Worm (Caenorhabditis elegans) whole organism, young adult: ENCODE measurements around the gene K03H6.5.

Source experiments
- B0019.2 ChIP-seq: fragments of 200-800 bp; sonication (Bioruptor generic); conservative IDR thresholded peaks from 2 replicates; pipeline ENCODE4 v1.3.6; 2022; ENCODE audit warnings: missing genetic modification reagents, missing genetic modification characterization, missing compliant biosample characterization
- B0261.1 ChIP-seq: sonication (generic microtip); optimal IDR thresholded peaks from 2 replicates; lab custom pipeline; 2016; ENCODE audit warnings: mild to moderate bottlenecking, missing genetic modification characterization, moderate library complexity, missing compliant biosample characterization
- B0336.3 ChIP-seq: fragments of 200-800 bp; sonication (Bioruptor generic); IDR thresholded peaks from 2 replicates; pipeline ENCODE4 v1.3.6; 2022; ENCODE audit warnings: missing genetic modification characterization, missing compliant biosample characterization
- F23B12.7 ChIP-seq: sonication (generic microtip); optimal IDR thresholded peaks from 2 replicates; lab custom pipeline; 2017; ENCODE audit warnings: missing genetic modification characterization, mild to moderate bottlenecking, missing compliant biosample characterization, antibody characterized with exemption, moderate library complexity; ENCODE audit not compliant: insufficient read depth
- F33H1.4 ChIP-seq: fragments of 200-800 bp; sonication (Bioruptor generic); IDR thresholded peaks from 2 replicates; pipeline ENCODE4 v1.3.6; 2022; ENCODE audit warnings: missing genetic modification reagents, missing genetic modification characterization, missing compliant biosample characterization
- F52B5.7 ChIP-seq: sonication (generic microtip); optimal IDR thresholded peaks from 2 replicates; lab custom pipeline; 2016; ENCODE audit warnings: mild to moderate bottlenecking, missing genetic modification characterization, missing compliant biosample characterization
- F57C9.4 ChIP-seq: sonication (generic microtip); optimal IDR thresholded peaks from 2 replicates; lab custom pipeline; 2017; ENCODE audit warnings: mild to moderate bottlenecking, missing genetic modification characterization, missing compliant biosample characterization
- T07F8.4 ChIP-seq: sonication (generic microtip); optimal IDR thresholded peaks from 2 replicates; lab custom pipeline; 2016; ENCODE audit warnings: mild to moderate bottlenecking, missing genetic modification characterization, moderate library complexity, missing compliant biosample characterization
- Y53G8AR.9 ChIP-seq: fragments of 200-800 bp; sonication (Bioruptor generic); conservative IDR thresholded peaks from 2 replicates; pipeline ENCODE4 v1.3.6; 2022; ENCODE audit warnings: missing genetic modification reagents, missing genetic modification characterization, missing compliant biosample characterization
- Y95B8A.8 ChIP-seq: fragments of 200-800 bp; sonication (Bioruptor generic); IDR thresholded peaks from 2 replicates; pipeline ENCODE4 v1.3.6; 2022; ENCODE audit warnings: missing genetic modification reagents, missing genetic modification characterization, missing compliant biosample characterization
- aptf-3 ChIP-seq: fragments of 200-800 bp; sonication (Bioruptor generic); IDR thresholded peaks from 2 replicates; pipeline ENCODE4 v1.3.6; 2022; ENCODE audit warnings: missing genetic modification characterization, missing compliant biosample characterization
- athp-1 ChIP-seq: sonication (generic microtip); optimal IDR thresholded peaks from 2 replicates; lab custom pipeline; 2017; ENCODE audit warnings: mild to moderate bottlenecking, missing genetic modification characterization, missing compliant biosample characterization
- attf-5 ChIP-seq: fragments of 200-800 bp; sonication (Bioruptor generic); optimal IDR thresholded peaks from 2 replicates; lab custom pipeline; 2018; ENCODE audit warnings: mild to moderate bottlenecking, missing genetic modification characterization, missing compliant biosample characterization
- bed-2 ChIP-seq: fragments of 200-800 bp; sonication (Bioruptor generic); IDR thresholded peaks from 2 replicates; pipeline ENCODE4 v1.3.6; 2022; ENCODE audit warnings: missing genetic modification reagents, missing genetic modification characterization, missing compliant biosample characterization
- ceh-27 ChIP-seq: fragments of 200-800 bp; sonication (Bioruptor generic); optimal IDR thresholded peaks from 2 replicates; lab custom pipeline; 2018; ENCODE audit warnings: mild to moderate bottlenecking, missing genetic modification characterization, moderate library complexity, missing compliant biosample characterization
- ceh-40 ChIP-seq: fragments of 200-800 bp; sonication (Bioruptor generic); IDR thresholded peaks from 2 replicates; pipeline ENCODE4 v1.3.6; 2022; ENCODE audit warnings: missing genetic modification characterization, missing compliant biosample characterization
- die-1 ChIP-seq: sonication (generic microtip); optimal IDR thresholded peaks from 2 replicates; lab custom pipeline; 2016; ENCODE audit warnings: missing genotype, mild to moderate bottlenecking, missing genetic modification characterization, missing compliant biosample characterization
- dox-1 ChIP-seq: fragments of 200-800 bp; sonication (Bioruptor generic); IDR thresholded peaks from 2 replicates; pipeline ENCODE4 v1.3.6; 2022; ENCODE audit warnings: missing genetic modification reagents, missing genetic modification characterization, missing compliant biosample characterization
- dpff-1 ChIP-seq: sonication (generic microtip); optimal IDR thresholded peaks from 2 replicates; lab custom pipeline; 2017; ENCODE audit warnings: mild to moderate bottlenecking, missing genetic modification characterization, missing compliant biosample characterization
- dpl-1 ChIP-seq: fragments of 150-350 bp; optimal IDR thresholded peaks from 2 replicates; lab custom pipeline; 2014; ENCODE audit warnings: missing biosample characterization, missing genetic modification reagents, missing genetic modification characterization
- hlh-12 ChIP-seq: sonication (generic microtip); optimal IDR thresholded peaks from 2 replicates; lab custom pipeline; 2016; ENCODE audit warnings: missing genetic modification characterization, missing compliant biosample characterization
- hlh-26 ChIP-seq: fragments of 200-800 bp; sonication (Bioruptor generic); conservative IDR thresholded peaks from 2 replicates; pipeline ENCODE4 v1.3.6; 2022; ENCODE audit warnings: missing genetic modification reagents, missing genetic modification characterization, missing compliant biosample characterization
- lin-26 ChIP-seq: fragments of 200-800 bp; sonication (Bioruptor generic); IDR thresholded peaks from 2 replicates; pipeline ENCODE4 v1.3.6; 2022; ENCODE audit warnings: missing genetic modification reagents, missing genetic modification characterization, missing compliant biosample characterization
- lin-35 ChIP-seq, 3 experiments: fragments of 150-350 bp in 2 of 3; sonication (generic microtip) in 1 of 3; optimal IDR thresholded peaks; 2 replicates each; lab custom pipeline; 2014 to 2018; ENCODE audit warnings: missing biosample characterization in 3 of 3, missing genetic modification characterization in 3 of 3, missing genetic modification reagents in 3 of 3
- lsl-1 ChIP-seq: fragments of 200-800 bp; sonication (Bioruptor generic); optimal IDR thresholded peaks from 2 replicates; lab custom pipeline; 2018; ENCODE audit warnings: mild to moderate bottlenecking, missing genetic modification characterization, moderate library complexity, missing compliant biosample characterization
- lsy-27 ChIP-seq: sonication (generic microtip); optimal IDR thresholded peaks from 2 replicates; lab custom pipeline; 2017; ENCODE audit warnings: missing genetic modification characterization, mild to moderate bottlenecking, missing compliant biosample characterization, antibody characterized with exemption, missing genotype, borderline replicate concordance; ENCODE audit not compliant: insufficient read depth
- madf-6 ChIP-seq: fragments of 200-800 bp; sonication (Bioruptor generic); IDR thresholded peaks from 2 replicates; pipeline ENCODE4 v1.3.6; 2022; ENCODE audit warnings: missing genetic modification reagents, missing genetic modification characterization, missing compliant biosample characterization
- madf-8 ChIP-seq: fragments of 200-800 bp; sonication (Bioruptor generic); conservative IDR thresholded peaks from 2 replicates; pipeline ENCODE4 v1.3.6; 2022; ENCODE audit warnings: missing genetic modification reagents, missing genetic modification characterization, missing compliant biosample characterization
- mcd-1 ChIP-seq: fragments of 200-800 bp; sonication (Bioruptor generic); IDR thresholded peaks from 2 replicates; pipeline ENCODE4 v1.3.6; 2022; ENCODE audit warnings: missing genetic modification reagents, missing genetic modification characterization, missing compliant biosample characterization
- mel-28 ChIP-seq: sonication (generic microtip); optimal IDR thresholded peaks from 2 replicates; lab custom pipeline; 2016; ENCODE audit warnings: borderline replicate concordance, mild to moderate bottlenecking, missing genetic modification characterization, missing compliant biosample characterization
- mxl-1 ChIP-seq: sonication (generic microtip); optimal IDR thresholded peaks from 2 replicates; lab custom pipeline; 2016; ENCODE audit warnings: missing genetic modification characterization, missing compliant biosample characterization
- nfya-1 ChIP-seq: sonication (generic microtip); optimal IDR thresholded peaks from 2 replicates; lab custom pipeline; 2017; ENCODE audit warnings: antibody characterized with exemption, missing compliant biosample characterization, missing genetic modification characterization, borderline replicate concordance; ENCODE audit not compliant: insufficient read depth
- nfyb-1 ChIP-seq: fragments of 200-800 bp; sonication (Bioruptor generic); IDR thresholded peaks from 2 replicates; pipeline ENCODE4 v1.3.6; 2022; ENCODE audit warnings: missing genetic modification reagents, missing genetic modification characterization, missing compliant biosample characterization
- nhr-120 ChIP-seq: fragments of 200-800 bp; sonication (Bioruptor generic); IDR thresholded peaks from 2 replicates; pipeline ENCODE4 v1.3.6; 2022; ENCODE audit warnings: missing genetic modification characterization, missing compliant biosample characterization
- nhr-27 ChIP-seq: fragments of 200-800 bp; sonication (Bioruptor generic); optimal IDR thresholded peaks from 2 replicates; lab custom pipeline; 2018; ENCODE audit warnings: mild to moderate bottlenecking, missing genetic modification characterization, moderate library complexity, missing compliant biosample characterization
- nhr-80 ChIP-seq: sonication (generic microtip); optimal IDR thresholded peaks from 2 replicates; lab custom pipeline; 2016; ENCODE audit warnings: missing genetic modification characterization, missing compliant biosample characterization
- nhr-90 ChIP-seq: sonication (generic microtip); optimal IDR thresholded peaks from 2 replicates; lab custom pipeline; 2016; ENCODE audit warnings: missing genotype, mild to moderate bottlenecking, missing genetic modification characterization, missing compliant biosample characterization
- pbrm-1 ChIP-seq: fragments of 200-800 bp; sonication (Bioruptor generic); IDR thresholded peaks from 2 replicates; pipeline ENCODE4 v1.3.6; 2022; ENCODE audit warnings: missing genetic modification reagents, missing genetic modification characterization, missing compliant biosample characterization
- rcor-1 ChIP-seq: fragments of 200-800 bp; sonication (Bioruptor generic); IDR thresholded peaks from 2 replicates; pipeline ENCODE4 v1.3.6; 2022; ENCODE audit warnings: missing genetic modification reagents, missing genetic modification characterization, missing compliant biosample characterization
- snpc-3.4 ChIP-seq: sonication (generic microtip); optimal IDR thresholded peaks from 2 replicates; lab custom pipeline; 2017; ENCODE audit warnings: missing genetic modification characterization, mild to moderate bottlenecking, missing compliant biosample characterization, antibody characterized with exemption, moderate library complexity, missing genotype, missing genetic modification reagents
- snpc-4 ChIP-seq, 5 experiments: fragments of 150-350 bp in 1 of 5; sonication (generic microtip) in 4 of 5; optimal IDR thresholded peaks; 2 replicates each; lab custom pipeline; 2014 to 2018; ENCODE audit warnings: missing genetic modification characterization in 5 of 5, missing biosample characterization in 3 of 5, antibody characterized with exemption in 2 of 5, mild to moderate bottlenecking in 2 of 5, missing compliant biosample characterization in 2 of 5, missing genotype in 2 of 5, moderate library complexity in 2 of 5, missing genetic modification reagents in 1 of 5
- unc-62 ChIP-seq: fragments of 150-350 bp; optimal IDR thresholded peaks from 2 replicates; lab custom pipeline; 2014; ENCODE audit warnings: missing biosample characterization, missing genetic modification reagents, missing genetic modification characterization
- xnd-1 ChIP-seq: sonication (generic microtip); optimal IDR thresholded peaks from 2 replicates; lab custom pipeline; 2016; ENCODE audit warnings: missing genotype, missing genetic modification reagents, missing genetic modification characterization, missing compliant biosample characterization
- ztf-18 ChIP-seq: sonication (generic microtip); optimal IDR thresholded peaks from 2 replicates; lab custom pipeline; 2016; ENCODE audit warnings: missing genotype, mild to moderate bottlenecking, missing genetic modification characterization, missing compliant biosample characterization

K03H6.5 gene

DNA sequence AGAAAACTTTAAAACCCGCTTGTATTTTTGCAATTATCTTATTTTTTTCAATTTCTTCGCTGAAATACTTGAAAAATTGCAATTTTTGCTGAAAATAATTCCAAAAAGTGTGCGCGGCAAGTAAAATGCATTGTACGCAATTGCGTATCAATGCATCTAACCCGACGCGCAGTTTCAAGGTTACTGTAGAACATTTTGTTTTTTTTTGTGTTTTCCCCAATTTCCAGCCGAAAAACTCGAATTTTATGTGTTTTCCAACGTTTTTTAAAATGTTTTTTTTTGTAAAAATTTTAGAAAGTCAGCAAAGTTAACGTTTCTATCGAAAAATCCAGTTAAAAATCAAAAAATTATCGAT, 39.6 kb downstream of the K03H6.5 start:
- TF ChIP-seq madf-6 (peak; percentile 75), athp-1 (tag; lab: Kevin White, UChicago) (peak; percentile 77), hlh-26 (no peak), madf-8 (GFP tag; lab: Robert Waterston, UW) (peak; percentile 20; the same call in 1 of the 2 replicates), F33H1.4 (GFP tag; lab: Robert Waterston, UW) (peak; percentile 44; the same call in 1 of the 2 replicates), xnd-1 (tag; lab: Kevin White, UChicago) (peak; percentile 67), nfya-1 (tag; lab: Kevin White, UChicago) (no peak), snpc-3.4 (tag; lab: Kevin White, UChicago) (peak; percentile 19), B0019.2 (no peak), lsl-1 (GFP tag; lab: Kevin White, UChicago) (peak; percentile 82)
- TF ChIP-seq, all 124 proteins: peak for 7

DNA sequence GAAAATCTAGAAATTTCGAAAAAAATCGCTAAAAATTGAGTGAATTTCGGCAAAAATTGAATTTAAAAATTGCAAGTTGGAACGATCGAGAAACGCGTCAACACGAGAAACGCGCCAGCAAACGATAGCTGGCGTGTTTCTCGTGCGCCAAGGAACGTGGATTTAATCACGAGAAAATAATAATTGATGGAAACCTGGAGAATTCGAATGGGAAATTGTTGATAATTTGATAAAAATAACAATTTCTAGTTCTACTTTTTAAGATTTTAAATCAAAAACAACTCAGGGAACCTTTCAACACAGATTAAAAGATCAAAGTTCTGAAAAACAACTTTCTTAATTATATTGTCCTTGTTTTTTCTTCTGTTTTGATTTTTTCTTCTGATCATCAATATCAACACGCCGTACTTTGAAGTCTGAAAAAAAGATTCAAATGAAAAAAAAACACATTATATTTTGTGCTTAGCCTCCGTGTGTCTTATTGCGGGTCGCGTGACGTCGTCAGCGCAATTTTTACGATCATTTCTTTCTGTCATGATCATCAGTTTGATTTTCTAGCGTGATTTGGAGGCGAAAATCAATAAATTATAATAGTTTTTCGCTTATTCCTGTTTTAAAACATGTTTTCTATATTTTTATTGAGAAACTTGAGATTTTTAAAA, 40.1 kb downstream of the K03H6.5 start, which contains the start of gene npp-20:
Gene npp-20, minus strand, starts transcription at position 6 of the 662 bp plus-strand sequence.
- TF ChIP-seq hlh-12 (tag; lab: Kevin White, UChicago) (no peak), nfyb-1 (GFP tag; lab: Robert Waterston, UW) (peak; percentile 59; the same call in 1 of the 2 replicates), rcor-1 (peak; percentile 50; the same call in 1 of the 2 replicates), F52B5.7 (no peak), snpc-4 (GFP tag; optimal IDR thresholded peaks at IDR 0.05; lab: Kevin White, UChicago) (no peak), snpc-4 (tag; optimal IDR thresholded peaks at IDR 0.05; lab: Kevin White, UChicago) (peak in 3 of 4 experiments; percentile 19 to 44 (median 34)), Y53G8AR.9 (GFP tag; lab: Robert Waterston, UW) (peak; percentile 42), mel-28 (tag; lab: Kevin White, UChicago) (no peak), lsy-27 (no peak), lsl-1 (GFP tag; lab: Kevin White, UChicago) (peak; percentile 29), dox-1 (0 out of 2 replicates have a peak, but pooled peaks have one; percentile 32), nfya-1 (tag; lab: Kevin White, UChicago) (no peak), nhr-27 (tag; lab: Kevin White, UChicago) (no peak), F57C9.4 (tag; lab: Kevin White, UChicago) (no peak), die-1 (tag; lab: Kevin White, UChicago) (no peak), mcd-1 (GFP tag; lab: Robert Waterston, UW) (peak; percentile 76), xnd-1 (tag; lab: Kevin White, UChicago) (peak; percentile 60), ceh-27 (GFP tag; lab: Kevin White, UChicago) (no peak), athp-1 (tag; lab: Kevin White, UChicago) (no peak), bed-2 (no peak), dpff-1 (no peak), nhr-80 (tag; lab: Kevin White, UChicago) (peak; percentile 26), pbrm-1 (GFP tag; lab: Robert Waterston, UW) (peak; percentile 48; the same call in 1 of the 2 replicates), nhr-120 (no peak), B0336.3 (peak; percentile 49), B0261.1 (tag; lab: Kevin White, UChicago) (no peak), dpl-1 (GFP tag; lab: Kevin White, UChicago) (no peak), ceh-40 (GFP tag; lab: Robert Waterston, UW) (no peak), attf-5 (GFP tag; lab: Kevin White, UChicago) (peak; percentile 0), aptf-3 (GFP tag; lab: Robert Waterston, UW) (no peak), lin-26 (GFP tag; lab: Robert Waterston, UW) (no peak), F33H1.4 (GFP tag; lab: Robert Waterston, UW) (peak; percentile 54), unc-62 (GFP tag; lab: Kevin White, UChicago) (no peak), nhr-90 (tag; lab: Kevin White, UChicago) (no peak), F23B12.7 (tag; lab: Kevin White, UChicago) (no peak), Y95B8A.8 (GFP tag; lab: Robert Waterston, UW) (no peak), lin-35 (GFP tag; optimal IDR thresholded peaks at IDR 0.05; lab: Kevin White, UChicago) (peak in 1 of 3 experiments; percentile 67), T07F8.4 (no peak), mxl-1 (no peak), ztf-18 (tag; lab: Kevin White, UChicago) (peak; percentile 95)
